Fruit fly (Drosophila melanogaster): ENCODE measurements around the gene Vha100-4.
A peak's percentile ranks its signal among the peaks of the same experiment; 100 is the strongest.

Vha100-4 gene

dm6 chr3R:18398460-18398901, 8.9 kb upstream of the Vha100-4 start (continued):
- TF ChIP-seq hb (GFP tag; IDR thresholded peaks at IDR 0.05; ENCODE audit: partially characterized antibody) (no peak), CG6791 (GFP tag; IDR thresholded peaks at IDR 0.05; ENCODE audit: partially characterized antibody) (0 out of 3 replicates have a peak, but pooled peaks have one; percentile 14), fru (optimal IDR thresholded peaks at IDR 0.05) (no peak), CG7786 (GFP tag; optimal IDR thresholded peaks at IDR 0.05) (no peak), NC2β (GFP tag; optimal IDR thresholded peaks at IDR 0.05) (no peak), tna (GFP tag; IDR thresholded peaks at IDR 0.05; ENCODE audit: partially characterized antibody) (no peak), Gsc (GFP tag; IDR thresholded peaks at IDR 0.05) (no peak), corto (GFP tag; optimal IDR thresholded peaks at IDR 0.05) (no peak), CG11085 (GFP tag; IDR thresholded peaks at IDR 0.05) (no peak), ato (GFP tag; IDR thresholded peaks at IDR 0.05; ENCODE audit: partially characterized antibody) (no peak), CrebB (tag; optimal IDR thresholded peaks at IDR 0.05) (no peak), lbe (GFP tag; optimal IDR thresholded peaks at IDR 0.05) (no peak), D19B (GFP tag; optimal IDR thresholded peaks at IDR 0.05) (no peak), toy (GFP tag; IDR thresholded peaks at IDR 0.05) (no peak), CG8089 (GFP tag; optimal IDR thresholded peaks at IDR 0.05) (no peak), CG2202 (tag; optimal IDR thresholded peaks at IDR 0.05) (no peak), sisA (GFP tag; IDR thresholded peaks at IDR 0.05) (no peak), CG12155 (GFP tag; optimal IDR thresholded peaks at IDR 0.05) (no peak), Awh (GFP tag; IDR thresholded peaks at IDR 0.05) (no peak), CG16779 (GFP tag; IDR thresholded peaks at IDR 0.05) (no peak), CG1832 (GFP tag; optimal IDR thresholded peaks at IDR 0.05) (peak; percentile 44), Pdp1 (GFP tag; optimal IDR thresholded peaks at IDR 0.05) (peak in 1 of 2 experiments; percentile 73), GATAe (GFP tag; conservative IDR thresholded peaks at IDR 0.05) (0 out of 2 replicates have a peak, but pooled peaks have one; percentile 9), chinmo (GFP tag; IDR thresholded peaks at IDR 0.05; ENCODE audit: partially characterized antibody) (peak; percentile 81; the same call in 2 of the 4 replicates), ac (GFP tag; optimal IDR thresholded peaks at IDR 0.05) (no peak), ERR (GFP tag; optimal IDR thresholded peaks at IDR 0.05) (no peak), Rfx (GFP tag; IDR thresholded peaks at IDR 0.05) (peak; percentile 5; the same call in 1 of the 2 replicates), CG5245 (GFP tag; optimal IDR thresholded peaks at IDR 0.05) (no peak), Scr (GFP tag; IDR thresholded peaks at IDR 0.05; ENCODE audit: partially characterized antibody) (no peak), Trl (optimal IDR thresholded peaks at IDR 0.05) (peak; percentile 54 to 65), Trl (GFP tag; optimal IDR thresholded peaks at IDR 0.05) (no peak), CG7745 (tag; optimal IDR thresholded peaks at IDR 0.05) (no peak), CG8290 (GFP tag; optimal IDR thresholded peaks at IDR 0.05) (no peak), CG8290 (tag; optimal IDR thresholded peaks at IDR 0.05) (peak in 1 of 2 experiments; percentile 13)

DNA sequence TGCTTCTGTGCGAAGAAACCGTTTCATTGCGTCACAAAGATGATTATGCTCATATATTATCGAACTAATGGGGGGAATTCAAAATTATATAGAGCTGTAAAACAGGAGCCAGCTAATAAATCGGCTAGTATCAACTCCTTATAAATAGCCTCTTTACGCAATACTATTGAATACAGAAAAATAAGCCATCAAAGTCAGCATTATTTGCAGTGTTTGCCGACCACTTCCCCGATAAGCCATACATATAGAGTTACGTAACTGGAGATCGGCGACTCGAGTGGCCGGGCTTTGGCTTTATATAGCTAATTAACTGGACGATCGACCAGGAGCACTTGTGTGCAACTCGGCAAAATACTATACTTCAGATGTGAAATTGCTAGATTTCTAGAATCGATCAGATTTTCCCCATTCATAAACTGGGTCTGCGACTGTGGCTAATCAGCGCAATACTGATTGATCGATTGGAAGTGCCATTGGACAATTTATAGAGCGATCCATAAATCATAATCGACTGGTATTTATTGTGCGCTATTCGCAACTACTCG, 8.3 kb upstream of the Vha100-4 start:
- TF ChIP-seq exex (tag; optimal IDR thresholded peaks at IDR 0.05) (peak; percentile 33), sob (GFP tag; IDR thresholded peaks at IDR 0.05) (peak; percentile 31; the same call in 1 of the 2 replicates), al (GFP tag; IDR thresholded peaks at IDR 0.05) (peak; percentile 31; the same call in 1 of the 2 replicates), E2f1 (GFP tag; IDR thresholded peaks at IDR 0.05) (peak; percentile 57; the same call in 1 of the 2 replicates), Drgx (GFP tag; IDR thresholded peaks at IDR 0.05) (peak; percentile 53), CkIIα-i1 (GFP tag; IDR thresholded peaks at IDR 0.05) (no peak), CG11696 (GFP tag; IDR thresholded peaks at IDR 0.05) (peak; percentile 71), lilli (GFP tag; optimal IDR thresholded peaks at IDR 0.05) (peak; percentile 28), Gug (GFP tag; IDR thresholded peaks at IDR 0.05) (0 out of 4 replicates have a peak, but pooled peaks have one; percentile 5), CG8281 (tag; optimal IDR thresholded peaks at IDR 0.05) (peak; percentile 3), sens-2 (GFP tag; IDR thresholded peaks at IDR 0.05) (peak; percentile 57), tx (GFP tag; optimal IDR thresholded peaks at IDR 0.05) (no peak), sens (GFP tag) (peak; percentile 2), Vsx1 (GFP tag; optimal IDR thresholded peaks at IDR 0.05) (peak; percentile 85), ranshi (GFP tag; IDR thresholded peaks at IDR 0.05) (peak; percentile 44; the same call in 1 of the 2 replicates), CG8765 (GFP tag; IDR thresholded peaks at IDR 0.05) (peak; percentile 58; the same call in 1 of the 2 replicates), croc (GFP tag; conservative IDR thresholded peaks at IDR 0.05) (no peak), sd (tag; optimal IDR thresholded peaks at IDR 0.05) (peak; percentile 77), CG7372 (GFP tag; IDR thresholded peaks at IDR 0.05) (peak; percentile 9; the same call in 1 of the 2 replicates)

Data from whole organism, embryonic.